Fruit fly (Drosophila melanogaster): ENCODE measurements around the gene Tsp3A.

Gene Tsp3A

DNA sequence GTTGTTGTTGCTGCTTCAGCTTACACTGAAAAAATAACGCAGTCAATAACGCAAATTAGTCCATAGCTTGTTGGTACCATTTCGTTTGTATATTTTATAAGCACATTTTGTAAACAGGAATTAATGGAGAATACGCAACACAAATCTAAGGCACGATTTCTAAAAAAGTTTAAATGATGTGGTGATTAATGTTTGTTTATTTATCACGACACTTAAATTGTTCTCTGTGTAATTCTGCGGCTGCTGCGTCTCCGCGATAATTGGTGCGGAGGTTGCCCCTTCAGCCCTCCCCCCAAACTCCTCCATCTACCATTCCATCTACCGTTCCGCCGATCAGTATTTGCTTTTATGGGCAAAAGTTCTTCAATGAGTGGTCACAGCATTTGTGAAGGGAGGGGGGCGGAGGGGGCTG is 27.9 kb upstream of the Tsp3A start (continued):
- TF ChIP-seq CG15696 (tag; optimal IDR thresholded peaks at IDR 0.05) (peak; percentile 0), CG15479 (GFP tag; optimal IDR thresholded peaks at IDR 0.05) (no peak), Nf-YC (tag; optimal IDR thresholded peaks at IDR 0.05) (peak; percentile 57), Chrac-16 (GFP tag; optimal IDR thresholded peaks at IDR 0.05) (peak; percentile 48), chm (GFP tag; IDR thresholded peaks at IDR 0.05) (peak; percentile 58), CG9437 (GFP tag; optimal IDR thresholded peaks at IDR 0.05) (no peak), sisA (GFP tag; IDR thresholded peaks at IDR 0.05) (peak; percentile 54; the same call in 1 of the 2 replicates), cad (GFP tag; optimal IDR thresholded peaks at IDR 0.05) (no peak), caup (GFP tag; optimal IDR thresholded peaks at IDR 0.05; ENCODE audit: severe bottlenecking) (peak; percentile 29), dan (GFP tag; IDR thresholded peaks at IDR 0.05) (no peak), MTF-1 (GFP tag; optimal IDR thresholded peaks at IDR 0.05; ENCODE audit: borderline replicate concordance) (no peak), CoRest (tag; optimal IDR thresholded peaks at IDR 0.05) (peak; percentile 68), CG11456 (GFP tag; IDR thresholded peaks at IDR 0.05) (0 out of 3 replicates have a peak, but pooled peaks have one; percentile 13), tna (GFP tag; IDR thresholded peaks at IDR 0.05; ENCODE audit: partially characterized antibody) (no peak), CTCF (GFP tag; optimal IDR thresholded peaks at IDR 0.05) (peak; percentile 37), CG10274 (GFP tag; optimal IDR thresholded peaks at IDR 0.05) (peak; percentile 34), CG12769 (tag; optimal IDR thresholded peaks at IDR 0.05) (peak; percentile 83), CG4730 (GFP tag; IDR thresholded peaks at IDR 0.05) (no peak), cato (GFP tag; optimal IDR thresholded peaks at IDR 0.05; ENCODE audit: borderline replicate concordance) (no peak), CG8388 (GFP tag; optimal IDR thresholded peaks at IDR 0.05) (peak; percentile 50), Usf (GFP tag; optimal IDR thresholded peaks at IDR 0.05) (no peak), psq (GFP tag; optimal IDR thresholded peaks at IDR 0.05) (no peak), CG7963 (GFP tag; IDR thresholded peaks at IDR 0.05; ENCODE audit: partially characterized antibody) (no peak), CG9727 (GFP tag; optimal IDR thresholded peaks at IDR 0.05) (peak; percentile 22), CG2202 (tag; optimal IDR thresholded peaks at IDR 0.05) (no peak), CG2712 (tag; optimal IDR thresholded peaks at IDR 0.05) (peak; percentile 57), phol (tag; optimal IDR thresholded peaks at IDR 0.05) (peak; percentile 70), pan (optimal IDR thresholded peaks at IDR 0.05) (no peak), pan (GFP tag; optimal IDR thresholded peaks at IDR 0.05 in 1 of 2, IDR thresholded peaks at IDR 0.05 in 1 of 2) (peak in 1 of 2 experiments; percentile 49), CG2875 (GFP tag; optimal IDR thresholded peaks at IDR 0.05) (peak; percentile 24), lilli (GFP tag; optimal IDR thresholded peaks at IDR 0.05) (peak; percentile 60), Taf1 (GFP tag; IDR thresholded peaks at IDR 0.05) (no peak), run (tag; optimal IDR thresholded peaks at IDR 0.05) (peak; percentile 53), CG3838 (GFP tag; optimal IDR thresholded peaks at IDR 0.05) (no peak), Ets65A (GFP tag) (peak; percentile 92), CG10543 (GFP tag; optimal IDR thresholded peaks at IDR 0.05) (peak; percentile 61), Nf-YB (GFP tag; optimal IDR thresholded peaks at IDR 0.05) (peak; percentile 22), fd3F (GFP tag; optimal IDR thresholded peaks at IDR 0.05) (peak; percentile 36), CG17612 (GFP tag; IDR thresholded peaks at IDR 0.05) (no peak), emc (GFP tag; optimal IDR thresholded peaks at IDR 0.05) (peak; percentile 32), CG6175 (GFP tag; IDR thresholded peaks at IDR 0.05) (0 out of 3 replicates have a peak, but pooled peaks have one; percentile 25), ab (GFP tag; optimal IDR thresholded peaks at IDR 0.05) (peak; percentile 4), klu (GFP tag; IDR thresholded peaks at IDR 0.05) (no peak), ind (GFP tag; optimal IDR thresholded peaks at IDR 0.05) (peak; percentile 60), CG11504 (tag; optimal IDR thresholded peaks at IDR 0.05) (peak; percentile 80), CG4707 (GFP tag; optimal IDR thresholded peaks at IDR 0.05) (no peak), Side (GFP tag; optimal IDR thresholded peaks at IDR 0.05) (peak; percentile 39), CG3281 (GFP tag; optimal IDR thresholded peaks at IDR 0.05) (peak; percentile 58), bowl (GFP tag; IDR thresholded peaks at IDR 0.05) (no peak), Eip74EF (GFP tag; optimal IDR thresholded peaks at IDR 0.05) (peak in 1 of 2 experiments; percentile 65), CG7357 (GFP tag; IDR thresholded peaks at IDR 0.05) (no peak)
